Fruit fly (Drosophila melanogaster): ENCODE data around the gene CG43135.

The CG43135 gene

DNA sequence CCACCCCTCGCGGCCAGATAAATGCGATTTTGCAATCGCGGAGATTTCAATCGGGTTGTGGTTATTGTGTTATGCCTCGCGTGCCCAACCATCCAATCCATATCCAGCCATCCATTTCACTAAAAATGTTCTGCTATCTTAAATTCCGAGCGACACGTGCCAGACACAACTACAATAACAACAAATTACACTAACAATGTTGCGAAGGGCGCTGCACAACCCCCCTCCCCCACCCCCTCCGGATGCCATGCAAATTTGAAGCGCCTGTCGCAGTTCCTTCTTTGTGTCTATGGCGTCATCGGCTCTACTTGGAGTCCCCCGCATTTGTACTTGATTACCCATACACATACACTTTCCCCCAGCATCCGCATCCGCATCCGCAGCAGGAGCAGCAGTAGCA lies 17.1 kb downstream of the CG43135 start:
- TF ChIP-seq CrebA (GFP tag; optimal IDR thresholded peaks at IDR 0.05; ENCODE audit: borderline replicate concordance): no peak
- TF ChIP-seq GATAd (GFP tag; optimal IDR thresholded peaks at IDR 0.05): no peak
- TF ChIP-seq dsf (GFP tag; optimal IDR thresholded peaks at IDR 0.05; ENCODE audit: borderline replicate concordance): no peak
- no peak for TF ChIP-seq dl (GFP tag; optimal IDR thresholded peaks at IDR 0.05; ENCODE audit: insufficient read depth in 1 of 2, partially characterized antibody in 2 of 2)
- no peak for TF ChIP-seq h (GFP tag; optimal IDR thresholded peaks at IDR 0.05)
- TF ChIP-seq lola (GFP tag; optimal IDR thresholded peaks at IDR 0.05): no peak
- TF ChIP-seq fru (GFP tag; optimal IDR thresholded peaks at IDR 0.05): no peak
- TF ChIP-seq CG32264 (GFP tag; optimal IDR thresholded peaks at IDR 0.05): no peak
- no peak for TF ChIP-seq rgr (GFP tag; optimal IDR thresholded peaks at IDR 0.05)
- no peak for TF ChIP-seq jim (GFP tag; optimal IDR thresholded peaks at IDR 0.05)
- no peak for TF ChIP-seq foxo (GFP tag; optimal IDR thresholded peaks at IDR 0.05)
- no peak for TF ChIP-seq sage (GFP tag; optimal IDR thresholded peaks at IDR 0.05)
- no peak for TF ChIP-seq OdsH (GFP tag; optimal IDR thresholded peaks at IDR 0.05)
- no peak for TF ChIP-seq brk (GFP tag; optimal IDR thresholded peaks at IDR 0.05)
- no peak for TF ChIP-seq sv (GFP tag; optimal IDR thresholded peaks at IDR 0.05)
- TF ChIP-seq ey (GFP tag; optimal IDR thresholded peaks at IDR 0.05): no peak
- no peak for TF ChIP-seq CG9705 (GFP tag; optimal IDR thresholded peaks at IDR 0.05)
- TF ChIP-seq Hr83 (GFP tag; optimal IDR thresholded peaks at IDR 0.05; ENCODE audit: poor library complexity, severe bottlenecking): no peak
- no peak for TF ChIP-seq tai (GFP tag; optimal IDR thresholded peaks at IDR 0.05)

DNA sequence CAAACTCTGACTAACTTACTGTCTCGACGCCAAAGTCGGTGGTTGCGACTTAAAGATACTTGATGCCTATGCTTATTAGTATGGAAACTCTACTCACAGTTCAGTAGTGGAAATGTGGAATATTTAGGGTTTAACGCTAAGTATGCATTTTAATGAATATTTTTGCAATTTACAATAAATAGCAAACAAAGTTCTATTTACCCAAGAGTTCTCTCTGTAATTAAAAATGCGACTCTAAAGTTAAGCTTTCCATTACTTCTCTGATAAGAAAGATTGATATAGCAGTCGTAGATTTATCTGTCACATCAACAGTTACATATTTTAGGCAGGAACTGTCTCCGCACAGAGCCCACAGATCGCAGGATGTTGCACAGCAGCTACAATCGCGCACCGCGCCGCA lies 17.6 kb downstream of the CG43135 start, which contains the start of gene CG12691:
CG12691 (plus strand) TSS at position 301 of the 400 bp plus-strand sequence.
- no peak for TF ChIP-seq Sp1 (GFP tag; optimal IDR thresholded peaks at IDR 0.05)
- TF ChIP-seq Myc (optimal IDR thresholded peaks at IDR 0.05): no peak
- TF ChIP-seq h (GFP tag; optimal IDR thresholded peaks at IDR 0.05): no peak
- TF ChIP-seq jim (GFP tag; optimal IDR thresholded peaks at IDR 0.05): no peak
- TF ChIP-seq rgr (GFP tag; optimal IDR thresholded peaks at IDR 0.05): no peak
- no peak for TF ChIP-seq psq (GFP tag; optimal IDR thresholded peaks at IDR 0.05)
- TF ChIP-seq GATAd (GFP tag; optimal IDR thresholded peaks at IDR 0.05): no peak
- no peak for TF ChIP-seq Hnf4 (GFP tag; optimal IDR thresholded peaks at IDR 0.05)
- TF ChIP-seq dl (GFP tag; optimal IDR thresholded peaks at IDR 0.05; ENCODE audit: insufficient read depth in 1 of 2, partially characterized antibody in 2 of 2): no peak
- TF ChIP-seq Mio (GFP tag; optimal IDR thresholded peaks at IDR 0.05): no peak
- TF ChIP-seq Dfd (GFP tag; optimal IDR thresholded peaks at IDR 0.05): no peak
- no peak for TF ChIP-seq brk (GFP tag; optimal IDR thresholded peaks at IDR 0.05)

DNA sequence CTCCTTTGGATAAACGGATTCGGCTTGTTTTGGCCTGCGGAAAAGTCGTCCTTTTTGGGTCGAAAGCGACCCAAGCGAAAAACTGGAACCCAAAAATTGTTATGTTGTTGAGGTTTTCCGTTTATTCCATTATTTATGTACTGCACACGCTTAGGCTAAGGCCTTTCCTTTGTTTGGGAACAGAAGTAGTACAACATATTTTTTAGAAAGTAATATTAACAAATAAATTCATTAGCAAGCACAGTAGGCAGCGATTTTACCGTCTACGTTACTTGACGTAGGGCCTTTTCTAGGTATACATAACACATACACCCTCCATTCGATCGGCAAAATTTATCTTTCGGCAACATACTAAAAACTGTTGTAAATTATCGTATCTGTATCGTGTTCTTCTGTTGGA lies 20.2 kb downstream of the CG43135 start, which contains the start of gene CG15572:
CG15572 (plus strand) TSS at position 301 of the 400 bp plus-strand sequence.
- TF ChIP-seq Hr83 (GFP tag; optimal IDR thresholded peaks at IDR 0.05; ENCODE audit: poor library complexity, severe bottlenecking) (no peak), dsf (GFP tag; optimal IDR thresholded peaks at IDR 0.05; ENCODE audit: borderline replicate concordance) (no peak), Hr78 (GFP tag; optimal IDR thresholded peaks at IDR 0.05) (no peak), pan (optimal IDR thresholded peaks at IDR 0.05) (no peak), lola (GFP tag; optimal IDR thresholded peaks at IDR 0.05) (no peak), dl (GFP tag; optimal IDR thresholded peaks at IDR 0.05; ENCODE audit: insufficient read depth in 1 of 2, partially characterized antibody in 2 of 2) (no peak)

DNA sequence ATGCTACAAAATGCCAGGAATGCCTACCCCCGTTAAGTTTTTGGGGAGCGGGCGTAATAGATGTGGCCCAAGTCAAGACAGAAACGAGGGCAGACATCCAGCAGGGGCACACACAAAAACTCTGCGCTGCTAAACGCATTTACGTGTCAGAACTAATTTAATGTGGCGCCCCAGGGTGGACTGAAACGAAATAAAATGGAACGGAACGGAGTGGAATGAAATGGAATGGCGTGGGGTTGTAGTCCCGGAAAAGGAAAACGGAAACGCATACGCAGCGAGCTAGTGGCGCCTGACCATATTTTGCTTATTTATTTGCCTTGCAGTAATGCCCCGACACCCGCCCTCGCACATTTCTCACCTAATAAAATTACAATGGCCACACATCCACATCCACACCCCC lies 25.3 kb downstream of the CG43135 start:
- TF ChIP-seq jim (GFP tag; optimal IDR thresholded peaks at IDR 0.05): no peak
- no peak for TF ChIP-seq Hr78 (GFP tag; optimal IDR thresholded peaks at IDR 0.05)

DNA sequence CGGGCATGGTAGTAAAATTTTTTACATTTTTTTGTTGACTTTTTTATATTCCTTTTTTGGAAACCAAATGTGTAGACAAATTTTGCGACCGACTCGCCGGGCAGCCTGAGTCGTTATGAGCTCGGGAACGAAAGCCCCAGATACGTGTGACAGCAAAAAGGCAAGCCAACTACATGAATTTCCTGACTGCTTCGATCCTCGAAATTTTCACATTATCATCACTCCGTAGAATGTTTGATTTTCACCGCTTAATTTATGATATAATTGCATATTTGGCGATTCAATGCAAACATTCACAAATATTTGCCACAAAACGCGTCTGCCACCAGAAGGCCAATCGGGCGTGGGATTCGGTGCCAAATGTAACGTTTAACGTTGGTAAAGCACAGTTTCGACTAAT lies 28.7 kb downstream of the CG43135 start, which contains the start of gene CG15577:
CG15577 (minus strand) TSS at position 101 of the 400 bp plus-strand sequence.
- TF ChIP-seq dmrt93B (GFP tag; optimal IDR thresholded peaks at IDR 0.05): no peak
- no peak for TF ChIP-seq usp (GFP tag; optimal IDR thresholded peaks at IDR 0.05)
- TF ChIP-seq Vsx2 (GFP tag; optimal IDR thresholded peaks at IDR 0.05; ENCODE audit: partially characterized antibody): no peak
- TF ChIP-seq N (GFP tag; optimal IDR thresholded peaks at IDR 0.05): no peak
- TF ChIP-seq tai (GFP tag; optimal IDR thresholded peaks at IDR 0.05): no peak
- no peak for TF ChIP-seq CG32264 (GFP tag; optimal IDR thresholded peaks at IDR 0.05)
- TF ChIP-seq GATAd (GFP tag; optimal IDR thresholded peaks at IDR 0.05): no peak
- TF ChIP-seq rgr (GFP tag; optimal IDR thresholded peaks at IDR 0.05): no peak
- no peak for TF ChIP-seq CrebA (GFP tag; optimal IDR thresholded peaks at IDR 0.05; ENCODE audit: borderline replicate concordance)
- TF ChIP-seq Hnf4 (GFP tag; optimal IDR thresholded peaks at IDR 0.05): no peak
- no peak for TF ChIP-seq dsf (GFP tag; optimal IDR thresholded peaks at IDR 0.05; ENCODE audit: borderline replicate concordance)
- no peak for TF ChIP-seq sv (GFP tag; optimal IDR thresholded peaks at IDR 0.05)
- no peak for TF ChIP-seq lola (GFP tag; optimal IDR thresholded peaks at IDR 0.05)
- no peak for TF ChIP-seq woc (GFP tag; optimal IDR thresholded peaks at IDR 0.05)
- TF ChIP-seq ey (GFP tag; optimal IDR thresholded peaks at IDR 0.05): no peak
- TF ChIP-seq sage (GFP tag; optimal IDR thresholded peaks at IDR 0.05): no peak
- TF ChIP-seq br (GFP tag; optimal IDR thresholded peaks at IDR 0.05): no peak
- TF ChIP-seq CG9705 (GFP tag; optimal IDR thresholded peaks at IDR 0.05): no peak
